6 worm cellular contexts compared by ENCODE assay signal in the genomic region with DNA sequence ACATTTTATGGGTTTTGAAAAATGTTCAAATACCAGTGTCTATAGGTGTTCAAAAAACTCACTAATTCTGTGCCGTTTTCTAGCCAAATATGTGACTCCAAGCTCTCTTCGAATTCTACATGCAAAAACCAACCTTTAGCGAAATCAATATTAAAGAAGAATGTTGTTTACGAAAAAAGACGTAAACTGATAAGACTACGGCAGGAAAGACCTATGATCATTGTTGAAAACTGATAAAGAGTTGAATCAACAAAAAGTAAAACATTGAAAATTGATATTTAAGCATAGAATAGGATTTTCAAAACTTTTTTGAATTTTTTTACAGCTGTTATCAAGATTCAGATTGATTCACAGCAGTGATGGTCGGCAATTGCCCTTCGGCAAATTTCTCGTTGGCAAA.
TF ChIP-seq lines count a peak whose summit lies in the region.

A gene (minus strand): TSS at position 147 of the 400 bp plus-strand sequence.

TF ChIP-seq in whole organism, L1 larva, 84 proteins besides CTCF, POLR2A, EP300 and RAD21:
- no peak for TF ChIP-seq sox-4 (tag; optimal IDR thresholded peaks at IDR 0.05; lab: Kevin White, UChicago)
- TF ChIP-seq elt-2 (tag; optimal IDR thresholded peaks at IDR 0.05; lab: Kevin White, UChicago): peak; percentile 52
- no peak for TF ChIP-seq ceh-90 (tag; optimal IDR thresholded peaks at IDR 0.05; lab: Kevin White, UChicago)
- TF ChIP-seq unc-86 (tag; optimal IDR thresholded peaks at IDR 0.05; lab: Kevin White, UChicago): no peak
- no peak for TF ChIP-seq ceh-63 (GFP tag; optimal IDR thresholded peaks at IDR 0.05; lab: Kevin White, UChicago)

TF ChIP-seq in whole organism, L2 larva, 48 proteins besides CTCF, POLR2A, EP300 and RAD21:
- TF ChIP-seq nhr-21 (tag; optimal IDR thresholded peaks at IDR 0.05; lab: Kevin White, UChicago) (no peak), snpc-4 (tag; optimal IDR thresholded peaks at IDR 0.05; lab: Kevin White, UChicago) (no peak), alr-1 (tag; optimal IDR thresholded peaks at IDR 0.05; lab: Kevin White, UChicago) (no peak), fos-1 (tag; optimal IDR thresholded peaks at IDR 0.05; lab: Kevin White, UChicago) (peak; percentile 60)

TF ChIP-seq in whole organism, L3 larva, 47 proteins besides CTCF, POLR2A, EP300 and RAD21:
- TF ChIP-seq elt-2 (tag; optimal IDR thresholded peaks at IDR 0.05; lab: Kevin White, UChicago): peak; percentile 88
- TF ChIP-seq lsy-12 (tag; optimal IDR thresholded peaks at IDR 0.05; lab: Kevin White, UChicago): no peak
- peak; percentile 61 for TF ChIP-seq pha-4 (tag; optimal IDR thresholded peaks at IDR 0.05; lab: Kevin White, UChicago)
- TF ChIP-seq pqm-1 (tag; optimal IDR thresholded peaks at IDR 0.05; lab: Kevin White, UChicago): peak; percentile 80

TF ChIP-seq in whole organism, L4 larva, 104 proteins besides CTCF, POLR2A, EP300 and RAD21:
- TF ChIP-seq nhr-28 (tag; optimal IDR thresholded peaks at IDR 0.05; lab: Kevin White, UChicago) (peak; percentile 44), unc-130 (GFP tag; optimal IDR thresholded peaks at IDR 0.05; lab: Kevin White, UChicago) (no peak), duxl-1 (tag; optimal IDR thresholded peaks at IDR 0.05; lab: Kevin White, UChicago; ENCODE audit: poor library complexity) (peak; percentile 5), pqm-1 (tag; optimal IDR thresholded peaks at IDR 0.05; lab: Kevin White, UChicago) (peak; percentile 78), nhr-77 (tag; optimal IDR thresholded peaks at IDR 0.05; lab: Kevin White, UChicago) (peak; percentile 12), daf-16 (GFP tag; optimal IDR thresholded peaks at IDR 0.05; lab: Kevin White, UChicago) (peak in 1 of 2 experiments; percentile 20), daf-16 (tag; optimal IDR thresholded peaks at IDR 0.05; lab: Kevin White, UChicago) (peak; percentile 97), dve-1 (tag; optimal IDR thresholded peaks at IDR 0.05; lab: Kevin White, UChicago; ENCODE audit: insufficient read depth) (peak; percentile 46), Y75B8A.6 (GFP tag; IDR thresholded peaks at IDR 0.05; lab: Robert Waterston, UW) (no peak), hlh-11 (tag; optimal IDR thresholded peaks at IDR 0.05; lab: Kevin White, UChicago) (peak; percentile 22), lir-3 (tag; optimal IDR thresholded peaks at IDR 0.05; lab: Kevin White, UChicago) (no peak), dmd-6 (GFP tag; IDR thresholded peaks at IDR 0.05; lab: Robert Waterston, UW) (peak; percentile 26; the same call in 1 of the 2 replicates), lim-7 (GFP tag; IDR thresholded peaks at IDR 0.05; lab: Robert Waterston, UW) (no peak), unc-62 (GFP tag; optimal IDR thresholded peaks at IDR 0.05 in 1 of 2; lab: Kevin White, UChicago) (no peak), unc-62 (tag; optimal IDR thresholded peaks at IDR 0.05; lab: Kevin White, UChicago) (no peak)

TF ChIP-seq in whole organism, late embryonic, 69 proteins besides CTCF, POLR2A, EP300 and RAD21:
- TF ChIP-seq elt-2 (tag; optimal IDR thresholded peaks at IDR 0.05; lab: Kevin White, UChicago) (peak; percentile 27), sox-2 (GFP tag; IDR thresholded peaks at IDR 0.05; lab: Robert Waterston, UW) (no peak)

TF ChIP-seq in whole organism, young adult, 124 proteins besides CTCF, POLR2A, EP300 and RAD21:
- no peak for TF ChIP-seq mcd-1 (GFP tag; IDR thresholded peaks at IDR 0.05; lab: Robert Waterston, UW)
- peak; percentile 41 for TF ChIP-seq nhr-80 (tag; optimal IDR thresholded peaks at IDR 0.05; lab: Kevin White, UChicago)
- no peak for TF ChIP-seq snpc-4 (GFP tag; optimal IDR thresholded peaks at IDR 0.05; lab: Kevin White, UChicago)
- TF ChIP-seq snpc-4 (tag; optimal IDR thresholded peaks at IDR 0.05; lab: Kevin White, UChicago): peak in 3 of 4 experiments; percentile 30 to 73 (median 47)
- TF ChIP-seq C17E4.6 (GFP tag; IDR thresholded peaks at IDR 0.05; lab: Robert Waterston, UW): no peak
- TF ChIP-seq lin-26 (GFP tag; IDR thresholded peaks at IDR 0.05; lab: Robert Waterston, UW): no peak
TF ChIP-seq in whole organism, young adult: peak in this region for 2.
